Fruit fly (Drosophila melanogaster): ENCODE data around the gene CG3021.

The CG3021 gene

DNA sequence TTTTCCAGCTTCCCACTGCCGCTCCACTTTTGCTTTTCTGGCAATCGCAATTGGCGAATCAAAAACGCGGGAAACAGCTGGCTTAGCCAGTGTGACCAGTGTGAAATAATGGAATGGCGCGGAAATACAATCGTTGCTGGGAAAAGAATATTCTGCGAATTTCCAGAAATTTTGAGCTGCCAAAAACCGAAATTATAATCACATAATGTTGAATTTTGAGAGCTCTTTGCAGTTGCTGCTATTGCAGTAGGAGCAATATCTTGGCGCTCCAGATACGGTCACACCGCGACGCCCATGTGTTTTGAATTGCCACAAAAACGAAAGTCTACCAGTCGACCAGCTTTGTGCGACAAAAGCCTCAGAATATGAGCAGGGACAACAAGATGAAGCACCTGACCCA is 3.9 kb downstream of the CG3021 start, which contains the start of the genes Cdc45 and Rpp21 (continued):
- TF ChIP-seq Blimp-1 (GFP tag; optimal IDR thresholded peaks at IDR 0.05) (peak; percentile 37), Dbx (GFP tag; IDR thresholded peaks at IDR 0.05) (0 out of 3 replicates have a peak, but pooled peaks have one; percentile 9), CG43689 (GFP tag; IDR thresholded peaks at IDR 0.05) (no peak), CG7357 (GFP tag; IDR thresholded peaks at IDR 0.05) (no peak), ranshi (GFP tag; IDR thresholded peaks at IDR 0.05) (no peak), CG14965 (GFP tag; optimal IDR thresholded peaks at IDR 0.05; ENCODE audit: borderline replicate concordance) (no peak), CG17328 (GFP tag; IDR thresholded peaks at IDR 0.05) (no peak), CG14667 (GFP tag; IDR thresholded peaks at IDR 0.05) (no peak), ab (GFP tag; optimal IDR thresholded peaks at IDR 0.05) (no peak), CG9727 (GFP tag; optimal IDR thresholded peaks at IDR 0.05) (no peak), CG13287 (GFP tag; IDR thresholded peaks at IDR 0.05; ENCODE audit: partially characterized antibody) (peak; percentile 50; the same call in 1 of the 2 replicates), pb (GFP tag; optimal IDR thresholded peaks at IDR 0.05) (no peak), CG16779 (GFP tag; IDR thresholded peaks at IDR 0.05) (no peak), CG6813 (GFP tag; optimal IDR thresholded peaks at IDR 0.05) (no peak), Dip3 (GFP tag; optimal IDR thresholded peaks at IDR 0.05) (no peak), CG8478 (optimal IDR thresholded peaks at IDR 0.05) (no peak), crol (GFP tag; IDR thresholded peaks at IDR 0.05) (no peak), Hey (tag; optimal IDR thresholded peaks at IDR 0.05) (no peak), CG14710 (tag; optimal IDR thresholded peaks at IDR 0.05) (peak; percentile 39), zen2 (GFP tag; IDR thresholded peaks at IDR 0.05; ENCODE audit: partially characterized antibody) (no peak), HLH4C (GFP tag; IDR thresholded peaks at IDR 0.05; ENCODE audit: partially characterized antibody) (0 out of 3 replicates have a peak, but pooled peaks have one; percentile 28), Max (GFP tag; optimal IDR thresholded peaks at IDR 0.05) (peak; percentile 55), MTF-1 (GFP tag; optimal IDR thresholded peaks at IDR 0.05; ENCODE audit: borderline replicate concordance) (no peak), CG2116 (GFP tag; optimal IDR thresholded peaks at IDR 0.05) (peak; percentile 37), CG8388 (GFP tag; optimal IDR thresholded peaks at IDR 0.05) (no peak), luna (GFP tag; optimal IDR thresholded peaks at IDR 0.05) (no peak), kay (GFP tag; optimal IDR thresholded peaks at IDR 0.05) (no peak), ato (GFP tag; IDR thresholded peaks at IDR 0.05; ENCODE audit: partially characterized antibody) (no peak), CG4730 (GFP tag; IDR thresholded peaks at IDR 0.05) (no peak), GATAe (GFP tag; conservative IDR thresholded peaks at IDR 0.05) (no peak), NC2β (GFP tag; optimal IDR thresholded peaks at IDR 0.05) (no peak), CrebB (tag; optimal IDR thresholded peaks at IDR 0.05) (no peak), fd3F (GFP tag; optimal IDR thresholded peaks at IDR 0.05) (no peak), Sin3A (optimal IDR thresholded peaks at IDR 0.05) (peak; percentile 73), CG11696 (GFP tag; IDR thresholded peaks at IDR 0.05) (no peak), CG17802 (tag; optimal IDR thresholded peaks at IDR 0.05) (no peak), insv (GFP tag; optimal IDR thresholded peaks at IDR 0.05) (no peak), CHES-1-like (GFP tag; optimal IDR thresholded peaks at IDR 0.05) (no peak), Camta (GFP tag; optimal IDR thresholded peaks at IDR 0.05) (no peak), CG1647 (GFP tag; optimal IDR thresholded peaks at IDR 0.05) (no peak), disco-r (GFP tag; optimal IDR thresholded peaks at IDR 0.05) (no peak), caup (GFP tag; optimal IDR thresholded peaks at IDR 0.05; ENCODE audit: severe bottlenecking) (no peak), CG2199 (GFP tag; IDR thresholded peaks at IDR 0.05) (no peak), dmrt99B (tag; optimal IDR thresholded peaks at IDR 0.05) (no peak), bsh (GFP tag; optimal IDR thresholded peaks at IDR 0.05) (no peak), maf-S (GFP tag; optimal IDR thresholded peaks at IDR 0.05) (no peak), bigmax (GFP tag; optimal IDR thresholded peaks at IDR 0.05) (no peak), dysf (GFP tag; IDR thresholded peaks at IDR 0.05) (no peak), ken (GFP tag; IDR thresholded peaks at IDR 0.05) (no peak), CG16813 (GFP tag; IDR thresholded peaks at IDR 0.05; ENCODE audit: partially characterized antibody) (0 out of 3 replicates have a peak, but pooled peaks have one; percentile 38), Dref (GFP tag; IDR thresholded peaks at IDR 0.05) (no peak), CG30431 (GFP tag; optimal IDR thresholded peaks at IDR 0.05) (no peak)
